Fruit fly (Drosophila melanogaster): ENCODE measurements around the gene CG3982.

DNA sequence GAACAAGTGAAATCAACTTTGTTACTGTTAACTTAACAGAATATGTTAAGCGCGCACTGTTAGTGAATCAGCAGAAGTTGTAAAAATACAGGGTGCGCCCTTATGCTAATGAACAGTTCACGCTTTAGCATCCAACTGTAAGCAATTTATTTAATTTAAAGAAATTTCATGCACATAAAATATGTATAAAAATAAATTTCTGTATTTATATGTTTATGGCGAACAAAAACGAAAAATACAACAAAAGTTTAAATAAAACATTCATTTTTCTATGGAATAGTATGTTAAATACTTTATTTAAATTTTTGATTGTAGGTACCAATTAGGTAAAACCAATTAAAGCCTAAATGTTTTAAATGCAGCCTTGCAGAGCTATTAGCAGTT, 7.3 kb upstream of the CG3982 start:
- TF ChIP-seq Asciz (GFP tag; optimal IDR thresholded peaks at IDR 0.05) (peak; percentile 15), CG32767 (GFP tag; IDR thresholded peaks at IDR 0.05) (no peak)

All from whole organism, embryonic.